Worm (Caenorhabditis elegans): ENCODE data around the gene C35C5.10.

ce11 chrX:11518415-11518814 is 37.6 kb upstream of the C35C5.10 start:
- TF ChIP-seq ztf-29 (GFP tag; IDR thresholded peaks at IDR 0.05) (no peak), ref-1 (GFP tag; conservative IDR thresholded peaks at IDR 0.05) (no peak), cog-1 (tag; optimal IDR thresholded peaks at IDR 0.05) (no peak), med-1 (GFP tag; optimal IDR thresholded peaks at IDR 0.05; ENCODE audit: insufficient read depth) (no peak), tab-1 (GFP tag; IDR thresholded peaks at IDR 0.05) (no peak)

Measured in whole organism, midembryonic.